Worm (Caenorhabditis elegans): ENCODE results near the gene mec-14.

Gene mec-14

ce11 chrIII:7155631-7156030 is 37.2 kb downstream of the mec-14 start (continued):
- peak; percentile 92 for TF ChIP-seq sem-4 (tag; optimal IDR thresholded peaks at IDR 0.05)
- TF ChIP-seq C34F6.9 (tag; optimal IDR thresholded peaks at IDR 0.05) = peak; percentile 97
- TF ChIP-seq unc-39 (tag; optimal IDR thresholded peaks at IDR 0.05) = no peak
- TF ChIP-seq lsy-2 (tag; optimal IDR thresholded peaks at IDR 0.05) = peak; percentile 74 to 95
- TF ChIP-seq nhr-11 (tag; optimal IDR thresholded peaks at IDR 0.05) = no peak
- peak; percentile 76 for TF ChIP-seq snpc-4 (tag; optimal IDR thresholded peaks at IDR 0.05)
- TF ChIP-seq mbf-1 (tag; optimal IDR thresholded peaks at IDR 0.05) = no peak
- TF ChIP-seq ZK546.5 (tag; optimal IDR thresholded peaks at IDR 0.05) = peak; percentile 64
- TF ChIP-seq Y55F3AM.14 (GFP tag; optimal IDR thresholded peaks at IDR 0.05) = peak; percentile 87
- TF ChIP-seq R02D3.7 (tag; optimal IDR thresholded peaks at IDR 0.05) = no peak
- TF ChIP-seq nhr-21 (tag; optimal IDR thresholded peaks at IDR 0.05) = peak; percentile 93
- peak; percentile 69 for TF ChIP-seq ztf-11 (tag; optimal IDR thresholded peaks at IDR 0.05)

DNA sequence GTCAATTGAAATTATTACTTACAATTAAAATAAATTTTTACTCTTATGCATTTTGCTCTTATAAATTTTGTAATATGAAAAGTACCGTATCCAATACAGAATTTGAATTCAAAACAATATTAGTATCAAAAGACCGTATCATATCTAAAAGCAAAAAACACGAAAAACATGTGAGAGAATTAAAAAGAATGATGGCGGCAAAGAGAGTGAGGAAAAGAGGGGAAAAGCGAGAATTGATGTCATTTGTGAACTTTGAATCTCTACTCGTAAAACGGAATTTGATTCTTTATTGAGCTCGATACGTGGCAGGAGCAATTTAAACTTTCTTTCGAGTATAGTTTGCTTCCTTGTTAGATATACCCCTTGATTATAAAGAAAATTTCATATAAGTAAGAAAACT is 38.3 kb downstream of the mec-14 start:
- TF ChIP-seq sma-9 (GFP tag; optimal IDR thresholded peaks at IDR 0.05) = peak; percentile 40
- no peak for TF ChIP-seq sma-9 (tag; optimal IDR thresholded peaks at IDR 0.05)
- TF ChIP-seq unc-55 (GFP tag; optimal IDR thresholded peaks at IDR 0.05) = peak; percentile 28
- peak; percentile 13 for TF ChIP-seq skn-1 (tag; optimal IDR thresholded peaks at IDR 0.05)
- peak; percentile 50 for TF ChIP-seq crh-2 (tag; optimal IDR thresholded peaks at IDR 0.05)
- no peak for TF ChIP-seq blmp-1 (tag; optimal IDR thresholded peaks at IDR 0.05; ENCODE audit: insufficient read depth)
- TF ChIP-seq nhr-23 (tag; optimal IDR thresholded peaks at IDR 0.05) = no peak

ce11 chrIII:7153747-7154238 is 39.0 kb downstream of the mec-14 start, which contains the start of gene ogt-1:
ogt-1 (minus strand) TSS chrIII:7153797.
- TF ChIP-seq skn-1 (tag; optimal IDR thresholded peaks at IDR 0.05) (no peak), ceh-82 (tag; optimal IDR thresholded peaks at IDR 0.05) (no peak), ztf-1 (GFP tag; conservative IDR thresholded peaks at IDR 0.05) (no peak), peb-1 (tag; optimal IDR thresholded peaks at IDR 0.05) (no peak), lin-39 (tag; optimal IDR thresholded peaks at IDR 0.05) (no peak), crh-2 (tag; optimal IDR thresholded peaks at IDR 0.05) (peak; percentile 95), ZK546.5 (tag; optimal IDR thresholded peaks at IDR 0.05) (peak; percentile 48), sma-9 (GFP tag; optimal IDR thresholded peaks at IDR 0.05) (peak; percentile 98), sma-9 (tag; optimal IDR thresholded peaks at IDR 0.05) (no peak), snpc-4 (tag; optimal IDR thresholded peaks at IDR 0.05) (peak; percentile 80), fos-1 (tag; optimal IDR thresholded peaks at IDR 0.05) (peak; percentile 79), alr-1 (tag; optimal IDR thresholded peaks at IDR 0.05) (no peak), aly-2 (tag; optimal IDR thresholded peaks at IDR 0.05) (no peak), nhr-10 (tag; optimal IDR thresholded peaks at IDR 0.05) (no peak), mab-5 (tag; optimal IDR thresholded peaks at IDR 0.05) (peak; percentile 64), C34F6.9 (tag; optimal IDR thresholded peaks at IDR 0.05) (peak; percentile 94), nhr-237 (tag; optimal IDR thresholded peaks at IDR 0.05) (no peak), nhr-25 (tag; optimal IDR thresholded peaks at IDR 0.05) (peak; percentile 94), mbf-1 (tag; optimal IDR thresholded peaks at IDR 0.05) (no peak), nhr-11 (tag; optimal IDR thresholded peaks at IDR 0.05) (no peak), Y55F3AM.14 (GFP tag; optimal IDR thresholded peaks at IDR 0.05) (peak; percentile 39), ztf-4 (tag; optimal IDR thresholded peaks at IDR 0.05) (peak; percentile 93), F13H6.1 (tag; optimal IDR thresholded peaks at IDR 0.05) (peak; percentile 92), elt-3 (tag; optimal IDR thresholded peaks at IDR 0.05) (no peak), gmeb-1 (tag; optimal IDR thresholded peaks at IDR 0.05) (peak; percentile 81), nhr-6 (tag; optimal IDR thresholded peaks at IDR 0.05) (peak; percentile 91), zag-1 (tag; optimal IDR thresholded peaks at IDR 0.05) (peak; percentile 58), dmd-4 (tag; optimal IDR thresholded peaks at IDR 0.05) (no peak), mdl-1 (tag; optimal IDR thresholded peaks at IDR 0.05) (peak; percentile 71 to 85), ceh-16 (tag; optimal IDR thresholded peaks at IDR 0.05) (peak; percentile 67), sem-4 (tag; optimal IDR thresholded peaks at IDR 0.05) (peak; percentile 88), unc-62 (GFP tag; optimal IDR thresholded peaks at IDR 0.05) (no peak), egl-27 (tag; optimal IDR thresholded peaks at IDR 0.05) (peak; percentile 98), nhr-23 (tag; optimal IDR thresholded peaks at IDR 0.05) (no peak), nhr-129 (tag; optimal IDR thresholded peaks at IDR 0.05) (peak; percentile 90), nhr-77 (tag; optimal IDR thresholded peaks at IDR 0.05) (no peak), lin-13 (GFP tag; optimal IDR thresholded peaks at IDR 0.05) (peak; percentile 82), lin-11 (tag; optimal IDR thresholded peaks at IDR 0.05) (no peak), elt-1 (tag; optimal IDR thresholded peaks at IDR 0.05) (no peak), nhr-21 (tag; optimal IDR thresholded peaks at IDR 0.05) (peak; percentile 72), R02D3.7 (tag; optimal IDR thresholded peaks at IDR 0.05) (no peak), unc-39 (tag; optimal IDR thresholded peaks at IDR 0.05) (no peak), lsy-2 (tag; optimal IDR thresholded peaks at IDR 0.05) (peak; percentile 56 to 93), blmp-1 (tag; optimal IDR thresholded peaks at IDR 0.05; ENCODE audit: insufficient read depth) (peak; percentile 66), sma-3 (GFP tag; optimal IDR thresholded peaks at IDR 0.05) (peak; percentile 86), nhr-12 (tag; optimal IDR thresholded peaks at IDR 0.05) (no peak), ztf-11 (tag; optimal IDR thresholded peaks at IDR 0.05) (no peak)
